Fruit fly (Drosophila melanogaster) whole organism, embryonic: ENCODE data around the gene CG13408.

Experiments
- Abd-B ChIP-seq: fragments of 200-800 bp; sonication (Bioruptor generic); optimal IDR thresholded peaks from 2 replicates; lab custom pipeline; 2018; ENCODE audit warnings: missing biosample characterization, mild to moderate bottlenecking, missing genetic modification characterization, moderate library complexity
- Awh ChIP-seq: fragments of 200-800 bp; sonication (Bioruptor generic); IDR thresholded peaks from 2 replicates; pipeline ENCODE4, ENCODE4 v1.3.6; 2022; ENCODE audit warnings: missing biosample characterization, missing genetic modification characterization
- BEAF-32 ChIP-seq: fragments of 200-800 bp; sonication (Bioruptor generic); optimal IDR thresholded peaks from 3 replicates; lab custom pipeline; 2017; ENCODE audit warnings: missing biosample characterization, missing genetic modification characterization, mild to moderate bottlenecking, moderate library complexity, missing genetic modification reagents
- BtbVII ChIP-seq: fragments of 200-800 bp; sonication (Bioruptor generic); optimal IDR thresholded peaks from 3 replicates; lab custom pipeline; 2017; ENCODE audit warnings: missing biosample characterization, mild to moderate bottlenecking, missing genetic modification characterization
- CG10209 ChIP-seq: fragments of 200-800 bp; sonication (Bioruptor generic); optimal IDR thresholded peaks from 3 replicates; lab custom pipeline; 2017; ENCODE audit warnings: missing biosample characterization, mild to moderate bottlenecking, missing genetic modification characterization, missing genetic modification reagents
- CG10366 ChIP-seq: fragments of 200-800 bp; sonication (Bioruptor generic); IDR thresholded peaks from 2 replicates; pipeline ENCODE4 v1.3.6; 2022; ENCODE audit warnings: missing biosample characterization, missing genetic modification characterization
- CG11093 ChIP-seq: fragments of 200-800 bp; sonication (Bioruptor generic); IDR thresholded peaks from 3 replicates; pipeline ENCODE4 v1.3.6; 2022; ENCODE audit warnings: missing biosample characterization, missing genetic modification characterization
- CG12236 ChIP-seq: fragments of 200-800 bp; sonication (Bioruptor generic); optimal IDR thresholded peaks from 2 replicates; lab custom pipeline; 2016; ENCODE audit warnings: missing biosample characterization, missing genetic modification characterization
- CG1233 ChIP-seq: fragments of 200-800 bp; sonication (Bioruptor generic); optimal IDR thresholded peaks from 4 replicates; lab custom pipeline; 2018; ENCODE audit warnings: missing biosample characterization, mild to moderate bottlenecking, missing genetic modification characterization
- CG12391 ChIP-seq: fragments of 200-800 bp; sonication (Bioruptor generic); optimal IDR thresholded peaks from 3 replicates; lab custom pipeline; 2018; ENCODE audit warnings: missing biosample characterization, mild to moderate bottlenecking, missing genetic modification characterization, moderate library complexity
- CG12659 ChIP-seq: fragments of 200-800 bp; sonication (Bioruptor generic); optimal IDR thresholded peaks from 3 replicates; lab custom pipeline; 2017; ENCODE audit warnings: mild to moderate bottlenecking, missing biosample characterization, missing genetic modification reagents, missing genetic modification characterization
- CG12744 ChIP-seq: fragments of 200-800 bp; sonication (Bioruptor generic); optimal IDR thresholded peaks from 2 replicates; lab custom pipeline; 2016; ENCODE audit warnings: missing biosample characterization, missing genetic modification characterization
- CG12769 ChIP-seq: fragments of 200-800 bp; sonication (Bioruptor generic); optimal IDR thresholded peaks from 2 replicates; lab custom pipeline; 2019; ENCODE audit warnings: missing biosample characterization, mild to moderate bottlenecking, missing genetic modification characterization, moderate library complexity
- CG15601 ChIP-seq: fragments of 200-800 bp; sonication (Bioruptor generic); optimal IDR thresholded peaks from 3 replicates; lab custom pipeline; 2019; ENCODE audit warnings: missing biosample characterization, mild to moderate bottlenecking, missing genetic modification characterization, moderate library complexity
- CG17612 ChIP-seq: fragments of 200-800 bp; sonication (Bioruptor generic); IDR thresholded peaks from 2 replicates; pipeline ENCODE4 v1.3.6; 2022; ENCODE audit warnings: missing biosample characterization, missing genetic modification characterization
- CG18599 ChIP-seq: fragments of 200-800 bp; sonication (Bioruptor generic); optimal IDR thresholded peaks from 3 replicates; lab custom pipeline; 2017; ENCODE audit warnings: missing biosample characterization, missing genetic modification characterization, mild to moderate bottlenecking, moderate library complexity, missing genetic modification reagents
- CG2889 ChIP-seq: fragments of 200-800 bp; sonication (Bioruptor generic); IDR thresholded peaks from 3 replicates; pipeline ENCODE4 v1.3.6; 2022; ENCODE audit warnings: missing biosample characterization, missing genetic modification characterization
- CG33213 ChIP-seq: fragments of 200-800 bp; sonication (Bioruptor generic); optimal IDR thresholded peaks from 3 replicates; lab custom pipeline; 2016; ENCODE audit warnings: missing biosample characterization, missing genetic modification characterization
- CG3407 ChIP-seq: fragments of 200-800 bp; sonication (Bioruptor generic); optimal IDR thresholded peaks from 2 replicates; lab custom pipeline; 2018; ENCODE audit warnings: missing biosample characterization, mild to moderate bottlenecking, missing genetic modification characterization
- CG4360 ChIP-seq: fragments of 200-800 bp; sonication (Bioruptor generic); IDR thresholded peaks from 2 replicates; pipeline ENCODE4 v1.3.6; 2022; ENCODE audit warnings: missing biosample characterization, missing genetic modification characterization
- CG5180 ChIP-seq: fragments of 200-800 bp; sonication (Bioruptor generic); optimal IDR thresholded peaks from 3 replicates; lab custom pipeline; 2017; ENCODE audit warnings: missing biosample characterization, missing genetic modification characterization, mild to moderate bottlenecking, moderate library complexity, missing genetic modification reagents
- CG5245 ChIP-seq: fragments of 200-800 bp; sonication (Bioruptor generic); optimal IDR thresholded peaks from 3 replicates; lab custom pipeline; 2016; ENCODE audit warnings: missing biosample characterization, missing genetic modification characterization
- CG6254 ChIP-seq: fragments of 200-800 bp; sonication (Bioruptor generic); optimal IDR thresholded peaks from 3 replicates; lab custom pipeline; 2017; ENCODE audit warnings: mild to moderate bottlenecking, missing biosample characterization, missing genetic modification reagents, missing genetic modification characterization
- CG6689 ChIP-seq: fragments of 200-800 bp; sonication (Bioruptor generic); IDR thresholded peaks from 2 replicates; pipeline ENCODE4 v1.3.6; 2022; ENCODE audit warnings: missing biosample characterization, missing genetic modification characterization
- CG7556 ChIP-seq: fragments of 200-800 bp; sonication (Bioruptor generic); optimal IDR thresholded peaks from 2 replicates; lab custom pipeline; 2017; ENCODE audit warnings: missing biosample characterization, mild to moderate bottlenecking, missing genetic modification characterization
- CG9817 ChIP-seq: fragments of 200-800 bp; sonication (Bioruptor generic); optimal IDR thresholded peaks from 2 replicates; lab custom pipeline; 2018; ENCODE audit warnings: missing biosample characterization, mild to moderate bottlenecking, missing genetic modification characterization, moderate library complexity
- D19B ChIP-seq: fragments of 200-800 bp; sonication (Bioruptor generic); optimal IDR thresholded peaks from 2 replicates; lab custom pipeline; 2017; ENCODE audit warnings: missing biosample characterization, mild to moderate bottlenecking, missing genetic modification characterization
- Dip2 ChIP-seq: fragments of 200-800 bp; sonication (Bioruptor generic); IDR thresholded peaks from 2 replicates; pipeline ENCODE4 v1.3.6; 2022; ENCODE audit warnings: missing biosample characterization, missing genetic modification characterization
- E2f2 ChIP-seq: fragments of 200-800 bp; sonication (Bioruptor generic); IDR thresholded peaks from 2 replicates; pipeline ENCODE4 v1.3.6; 2022; ENCODE audit warnings: missing biosample characterization, missing genetic modification characterization
- ERR ChIP-seq: fragments of 200-800 bp; sonication (Bioruptor generic); optimal IDR thresholded peaks from 2 replicates; lab custom pipeline; 2016; ENCODE audit warnings: missing biosample characterization, missing genetic modification characterization
- Fer3 ChIP-seq: fragments of 200-800 bp; sonication (Bioruptor generic); optimal IDR thresholded peaks from 2 replicates; lab custom pipeline; 2018; ENCODE audit warnings: missing biosample characterization, mild to moderate bottlenecking, missing genetic modification characterization, moderate library complexity
- HLH3B ChIP-seq: fragments of 200-800 bp; sonication (Bioruptor generic); IDR thresholded peaks from 2 replicates; pipeline ENCODE4 v1.3.6; 2022; ENCODE audit warnings: missing biosample characterization, missing genetic modification characterization
- HLH54F ChIP-seq: fragments of 200-800 bp; sonication (Bioruptor generic); optimal IDR thresholded peaks from 3 replicates; lab custom pipeline; 2016; ENCODE audit warnings: missing biosample characterization, missing genetic modification characterization
- Hr78 ChIP-seq, 2 experiments: fragments of 200-800 bp in 1 of 2; fragments of >200 bp in 1 of 2; sonication (Bioruptor generic) in 1 of 2; optimal IDR thresholded peaks; 2 replicates each; lab custom pipeline; 2017 to 2019; ENCODE audit warnings: missing biosample characterization in 2 of 2, missing genetic modification characterization in 2 of 2, mild to moderate bottlenecking in 1 of 2, moderate library complexity in 1 of 2
- Lpt ChIP-seq: fragments of >200 bp; optimal IDR thresholded peaks from 2 replicates; lab custom pipeline; 2018; ENCODE audit warnings: missing biosample characterization, missing genetic modification characterization
- MTF-1 ChIP-seq: fragments of 200-800 bp; sonication (Bioruptor generic); optimal IDR thresholded peaks from 2 replicates; lab custom pipeline; 2018; ENCODE audit warnings: missing biosample characterization, mild to moderate bottlenecking, missing genetic modification characterization, borderline replicate concordance
- Tbp ChIP-seq: fragments of >200 bp; optimal IDR thresholded peaks from 2 replicates; lab custom pipeline; 2018; ENCODE audit warnings: missing biosample characterization, missing genetic modification characterization
- aop ChIP-seq: fragments of 200-800 bp; sonication (Bioruptor generic); IDR thresholded peaks from 2 replicates; pipeline ENCODE4 v1.3.6; 2022; ENCODE audit warnings: missing biosample characterization, missing genetic modification characterization
- cad ChIP-seq: fragments of >200 bp; optimal IDR thresholded peaks from 2 replicates; lab custom pipeline; 2017; ENCODE audit warnings: missing biosample characterization, missing genetic modification characterization
- fru ChIP-seq: fragments of >200 bp; optimal IDR thresholded peaks from 2 replicates; lab custom pipeline; 2017
- inv ChIP-seq: fragments of 200-800 bp; sonication (Bioruptor generic); IDR thresholded peaks from 2 replicates; pipeline ENCODE4 v1.3.6; 2022; ENCODE audit warnings: missing biosample characterization, missing genetic modification characterization; ENCODE audit not compliant: partially characterized antibody
- klu ChIP-seq: fragments of 200-800 bp; sonication (Bioruptor generic); IDR thresholded peaks from 2 replicates; pipeline ENCODE4 v1.3.6; 2022; ENCODE audit warnings: missing biosample characterization, missing genetic modification characterization
- luna ChIP-seq: fragments of 200-800 bp; sonication (Bioruptor generic); optimal IDR thresholded peaks from 2 replicates; lab custom pipeline; 2016; ENCODE audit warnings: missing biosample characterization, missing genetic modification characterization
- otp ChIP-seq: fragments of 200-800 bp; sonication (Bioruptor generic); IDR thresholded peaks from 3 replicates; pipeline ENCODE4, ENCODE4 v1.3.6; 2022; ENCODE audit warnings: missing biosample characterization, missing genetic modification characterization
- pfk ChIP-seq: fragments of 200-800 bp; sonication (Bioruptor generic); optimal IDR thresholded peaks from 2 replicates; lab custom pipeline; 2018; ENCODE audit warnings: missing biosample characterization, mild to moderate bottlenecking, missing genetic modification characterization, moderate library complexity
- pnt ChIP-seq: fragments of 200-800 bp; sonication (Bioruptor generic); optimal IDR thresholded peaks from 3 replicates; lab custom pipeline; 2016; ENCODE audit warnings: missing biosample characterization, missing genetic modification characterization
- pzg ChIP-seq: fragments of 200-800 bp; sonication (Bioruptor generic); optimal IDR thresholded peaks from 3 replicates; lab custom pipeline; 2018; ENCODE audit warnings: missing biosample characterization, mild to moderate bottlenecking, missing genetic modification characterization, moderate library complexity
- ro ChIP-seq: fragments of 200-800 bp; sonication (Bioruptor generic); IDR thresholded peaks from 2 replicates; pipeline ENCODE4 v1.3.6; 2022; ENCODE audit warnings: missing biosample characterization, missing genetic modification characterization
- scrt ChIP-seq: fragments of 200-800 bp; sonication (Bioruptor generic); optimal IDR thresholded peaks from 2 replicates; lab custom pipeline; 2018; ENCODE audit warnings: missing biosample characterization, mild to moderate bottlenecking, missing genetic modification characterization, moderate library complexity
- vfl ChIP-seq: fragments of 200-800 bp; sonication (Bioruptor generic); optimal IDR thresholded peaks from 2 replicates; lab custom pipeline; 2016; ENCODE audit warnings: missing biosample characterization, missing genetic modification characterization
- vnd ChIP-seq: fragments of 200-800 bp; sonication (Bioruptor generic); IDR thresholded peaks from 3 replicates; pipeline ENCODE4 v1.3.6; 2022; ENCODE audit warnings: missing biosample characterization, missing genetic modification characterization; ENCODE audit not compliant: partially characterized antibody

CG13408 gene

dm6 chr3R:22108316-22108715 lies 28.1 kb downstream of the CG13408 start (continued):
- TF ChIP-seq CG12659, result peak; percentile 37
- peak; percentile 14 for TF ChIP-seq CG5180 (GFP tag; lab: Kevin White, UChicago)
- TF ChIP-seq CG10366 (GFP tag; lab: Robert Waterston, UW), result no peak; the same call in none of the 2 replicates
- TF ChIP-seq E2f2 (GFP tag; lab: Robert Waterston, UW), result no peak
- 0 out of 3 replicates have a peak, but pooled peaks have one; percentile 44 for TF ChIP-seq CG11093 (GFP tag; lab: Robert Waterston, UW)
- TF ChIP-seq Hr78 (GFP tag; optimal IDR thresholded peaks at IDR 0.05; lab: Kevin White, UChicago), result no peak
- no peak for TF ChIP-seq klu (GFP tag; lab: Robert Waterston, UW)
- no peak for TF ChIP-seq CG15601 (tag; lab: Kevin White, UChicago)
- TF ChIP-seq aop, result no peak
- peak; percentile 2 for TF ChIP-seq HLH54F (GFP tag; lab: Kevin White, UChicago)
- no peak for TF ChIP-seq D19B (GFP tag; lab: Kevin White, UChicago)
- TF ChIP-seq Dip2 (GFP tag; lab: Robert Waterston, UW), result no peak
- no peak for TF ChIP-seq fru
- no peak for TF ChIP-seq ro (GFP tag; lab: Robert Waterston, UW)
- no peak for TF ChIP-seq CG7556 (GFP tag; lab: Kevin White, UChicago)
- no peak for TF ChIP-seq CG2889 (GFP tag; lab: Robert Waterston, UW)
- no peak for TF ChIP-seq pzg (GFP tag; lab: Kevin White, UChicago)
- no peak for TF ChIP-seq Lpt (GFP tag; lab: Kevin White, UChicago)
- TF ChIP-seq CG5245 (GFP tag; lab: Kevin White, UChicago), result peak; percentile 41
- no peak for TF ChIP-seq Awh
- TF ChIP-seq otp (GFP tag; lab: Robert Waterston, UW), result no peak
- no peak for TF ChIP-seq vfl (GFP tag; lab: Kevin White, UChicago)
- no peak for TF ChIP-seq vnd
- no peak for TF ChIP-seq inv (GFP tag; lab: Robert Waterston, UW)
- no peak for TF ChIP-seq cad (GFP tag; lab: Kevin White, UChicago)
- peak; percentile 2 for TF ChIP-seq CG1233 (GFP tag; lab: Kevin White, UChicago)
- no peak for TF ChIP-seq pnt (GFP tag; lab: Kevin White, UChicago)
- no peak for TF ChIP-seq CG17612 (GFP tag; lab: Robert Waterston, UW)
- no peak for TF ChIP-seq BEAF-32 (GFP tag; lab: Kevin White, UChicago)
- no peak for TF ChIP-seq CG6254 (GFP tag; lab: Kevin White, UChicago)
- TF ChIP-seq luna (GFP tag; lab: Kevin White, UChicago), result no peak
- TF ChIP-seq CG12769 (tag; lab: Kevin White, UChicago), result peak; percentile 68
- TF ChIP-seq MTF-1 (GFP tag; lab: Kevin White, UChicago), result no peak
- TF ChIP-seq CG3407 (GFP tag; lab: Kevin White, UChicago), result no peak
- peak; percentile 92 for TF ChIP-seq CG18599 (GFP tag; lab: Kevin White, UChicago)
- TF ChIP-seq CG9817 (tag; lab: Kevin White, UChicago), result peak; percentile 30
- no peak for TF ChIP-seq Abd-B
- peak; percentile 65 for TF ChIP-seq scrt (GFP tag; lab: Kevin White, UChicago)
- TF ChIP-seq Fer3 (tag; lab: Kevin White, UChicago), result peak; percentile 62
- no peak for TF ChIP-seq CG12391 (tag; lab: Kevin White, UChicago)
- no peak for TF ChIP-seq pfk (GFP tag; lab: Kevin White, UChicago)
- peak; percentile 23 for TF ChIP-seq CG10209 (GFP tag; lab: Kevin White, UChicago)
- no peak for TF ChIP-seq CG12744
- TF ChIP-seq CG4360, result no peak
- TF ChIP-seq ERR, result no peak
- TF ChIP-seq BtbVII (GFP tag; lab: Kevin White, UChicago), result peak; percentile 64
- TF ChIP-seq HLH3B (GFP tag; lab: Robert Waterston, UW), result peak; percentile 55; the same call in 1 of the 2 replicates
- TF ChIP-seq CG12236 (GFP tag; lab: Kevin White, UChicago), result no peak
- no peak for TF ChIP-seq CG33213 (GFP tag; lab: Kevin White, UChicago)
- TF ChIP-seq CG6689 (GFP tag; lab: Robert Waterston, UW), result peak; percentile 44
- no peak for TF ChIP-seq Tbp (GFP tag; lab: Kevin White, UChicago)
